Worm (Caenorhabditis elegans) whole organism, L4 larva: ENCODE data around the gene F56A11.6.

Experiments
- D1046.2 ChIP-seq: fragments of 200-800 bp; sonication (Bioruptor generic); IDR thresholded peaks from 2 replicates; pipeline ENCODE4 v1.3.6; 2022; ENCODE audit warnings: missing genetic modification characterization, missing compliant biosample characterization
- F10B5.3 ChIP-seq: sonication (generic microtip); optimal IDR thresholded peaks from 2 replicates; lab custom pipeline; 2016; ENCODE audit warnings: mild to moderate bottlenecking, missing genetic modification characterization, missing compliant biosample characterization
- F26F4.8 ChIP-seq: fragments of 200-800 bp; sonication (Bioruptor generic); conservative IDR thresholded peaks from 2 replicates; pipeline ENCODE4 v1.3.6; 2022; ENCODE audit warnings: missing genetic modification characterization, missing compliant biosample characterization
- F49E8.2 ChIP-seq: sonication (generic microtip); optimal IDR thresholded peaks from 2 replicates; lab custom pipeline; 2016; ENCODE audit warnings: missing compliant biosample characterization, mild to moderate bottlenecking, missing genetic modification characterization, borderline replicate concordance
- R02D3.7 ChIP-seq: fragments of 150-350 bp; sonication (generic microtip); optimal IDR thresholded peaks from 3 replicates; lab custom pipeline; 2014; ENCODE audit warnings: missing biosample characterization, missing genetic modification characterization
- T26A8.4 ChIP-seq: fragments of 200-800 bp; sonication (Bioruptor generic); IDR thresholded peaks from 2 replicates; pipeline ENCODE4 v1.3.6; 2022; ENCODE audit warnings: missing genetic modification characterization, missing compliant biosample characterization
- Y48G9A.11 ChIP-seq: fragments of 200-800 bp; sonication (Bioruptor generic); IDR thresholded peaks from 2 replicates; pipeline ENCODE4 v1.3.6; 2022; ENCODE audit warnings: missing genetic modification reagents, missing genetic modification characterization, missing compliant biosample characterization
- ZK546.5 ChIP-seq, 2 experiments: sonication (generic microtip); optimal IDR thresholded peaks; 2 replicates each; lab custom pipeline; 2017; ENCODE audit warnings: missing biosample characterization in 2 of 2, missing genetic modification characterization in 2 of 2
- aly-2 ChIP-seq: sonication (generic microtip); optimal IDR thresholded peaks from 2 replicates; lab custom pipeline; 2018; ENCODE audit warnings: missing biosample characterization, missing genetic modification characterization
- ama-1 ChIP-seq: fragments of 150-350 bp; optimal IDR thresholded peaks from 2 replicates; lab custom pipeline; 2014; ENCODE audit warnings: inconsistent platforms, mixed read lengths
- attf-4 ChIP-seq: sonication (generic microtip); optimal IDR thresholded peaks from 3 replicates; lab custom pipeline; 2017; ENCODE audit warnings: missing biosample characterization, missing genetic modification characterization
- daf-12 ChIP-seq: fragments of 150-350 bp; optimal IDR thresholded peaks from 2 replicates; lab custom pipeline; 2014; ENCODE audit warnings: missing biosample characterization, missing genetic modification reagents, missing genetic modification characterization
- dmd-6 ChIP-seq: fragments of 200-800 bp; sonication (Bioruptor generic); IDR thresholded peaks from 2 replicates; pipeline ENCODE4 v1.3.6; 2022; ENCODE audit warnings: missing genetic modification reagents, missing genetic modification characterization, missing compliant biosample characterization
- dmd-8 ChIP-seq: fragments of 200-800 bp; sonication (Bioruptor generic); IDR thresholded peaks from 2 replicates; pipeline ENCODE4 v1.3.6; 2022; ENCODE audit warnings: missing genetic modification characterization, missing compliant biosample characterization
- dpl-1 ChIP-seq: fragments of 150-350 bp; optimal IDR thresholded peaks from 2 replicates; lab custom pipeline; 2014; ENCODE audit warnings: missing biosample characterization, missing genetic modification reagents, missing genetic modification characterization
- dve-1 ChIP-seq: sonication (generic microtip); optimal IDR thresholded peaks from 2 replicates; lab custom pipeline; 2017; ENCODE audit warnings: antibody characterized with exemption, mild to moderate bottlenecking, missing genetic modification characterization, missing compliant biosample characterization; ENCODE audit not compliant: insufficient read depth
- fos-1 ChIP-seq: fragments of 150-350 bp; optimal IDR thresholded peaks from 2 replicates; lab custom pipeline; 2014; ENCODE audit warnings: missing biosample characterization, missing genetic modification characterization
- gei-8 ChIP-seq: fragments of 200-800 bp; sonication (Bioruptor generic); optimal IDR thresholded peaks from 2 replicates; lab custom pipeline; 2018; ENCODE audit warnings: mild to moderate bottlenecking, missing genetic modification characterization, missing compliant biosample characterization
- jun-1 ChIP-seq: fragments of 150-350 bp; optimal IDR thresholded peaks from 2 replicates; lab custom pipeline; 2014; ENCODE audit warnings: missing biosample characterization, missing genetic modification reagents, missing genetic modification characterization
- lim-7 ChIP-seq: fragments of 200-800 bp; sonication (Bioruptor generic); IDR thresholded peaks from 2 replicates; pipeline ENCODE4 v1.3.6; 2022; ENCODE audit warnings: missing genetic modification characterization, missing compliant biosample characterization
- lin-13 ChIP-seq: fragments of 150-350 bp; optimal IDR thresholded peaks from 2 replicates; lab custom pipeline; 2014; ENCODE audit warnings: missing biosample characterization, missing genetic modification reagents, missing genetic modification characterization
- lin-15B ChIP-seq: fragments of 150-350 bp; sonication (generic microtip); optimal IDR thresholded peaks from 3 replicates; lab custom pipeline; 2014; ENCODE audit warnings: missing biosample characterization, missing genetic modification characterization
- lir-3 ChIP-seq: sonication (generic microtip); optimal IDR thresholded peaks from 2 replicates; lab custom pipeline; 2016; ENCODE audit warnings: mild to moderate bottlenecking, missing genetic modification characterization, missing compliant biosample characterization
- lsy-2 ChIP-seq, 2 experiments: fragments of 150-350 bp in 1 of 2; sonication (generic microtip) in 1 of 2; optimal IDR thresholded peaks; 2 replicates each; lab custom pipeline; 2014 to 2017; ENCODE audit warnings: missing biosample characterization in 2 of 2, missing genetic modification characterization in 2 of 2
- madf-5 ChIP-seq, 2 experiments: fragments of 200-800 bp; sonication (Bioruptor generic); IDR thresholded peaks; 2 replicates each; pipeline ENCODE4 v1.3.6; 2022; ENCODE audit warnings: missing compliant biosample characterization in 2 of 2, missing genetic modification characterization in 2 of 2
- nhr-111 ChIP-seq: fragments of 200-800 bp; sonication (Bioruptor generic); optimal IDR thresholded peaks from 2 replicates; lab custom pipeline; 2018; ENCODE audit warnings: mild to moderate bottlenecking, missing genetic modification characterization, missing compliant biosample characterization
- nhr-237 ChIP-seq: sonication (generic microtip); optimal IDR thresholded peaks from 2 replicates; lab custom pipeline; 2017; ENCODE audit warnings: missing biosample characterization, missing genetic modification characterization
- nhr-25 ChIP-seq: sonication (generic microtip); optimal IDR thresholded peaks from 2 replicates; lab custom pipeline; 2017; ENCODE audit warnings: missing genetic modification characterization, mild to moderate bottlenecking, missing compliant biosample characterization, antibody characterized with exemption, moderate library complexity, borderline replicate concordance; ENCODE audit not compliant: insufficient read depth
- nhr-48 ChIP-seq: sonication (generic microtip); optimal IDR thresholded peaks from 2 replicates; lab custom pipeline; 2016; ENCODE audit warnings: mild to moderate bottlenecking, missing genetic modification characterization, missing compliant biosample characterization
- rbr-2 ChIP-seq: sonication (generic microtip); optimal IDR thresholded peaks from 2 replicates; lab custom pipeline; 2016; ENCODE audit warnings: missing genotype, missing genetic modification characterization, missing compliant biosample characterization
- saeg-2 ChIP-seq: fragments of 200-800 bp; sonication (Bioruptor generic); IDR thresholded peaks from 2 replicates; pipeline ENCODE4 v1.3.6; 2022; ENCODE audit warnings: missing genetic modification reagents, missing genetic modification characterization, missing compliant biosample characterization
- set-16 ChIP-seq: fragments of 200-800 bp; sonication (Bioruptor generic); IDR thresholded peaks from 2 replicates; pipeline ENCODE4 v1.3.6; 2022; ENCODE audit warnings: missing genetic modification reagents, missing genetic modification characterization, missing compliant biosample characterization
- snpc-1.2 ChIP-seq: fragments of 200-800 bp; sonication (Bioruptor generic); IDR thresholded peaks from 2 replicates; pipeline ENCODE4 v1.3.6; 2022; ENCODE audit warnings: missing genetic modification reagents, missing genetic modification characterization, missing compliant biosample characterization
- tra-1 ChIP-seq: fragments of 200-800 bp; sonication (Bioruptor generic); IDR thresholded peaks from 2 replicates; pipeline ENCODE4 v1.3.6; 2022; ENCODE audit warnings: missing genetic modification reagents, missing genetic modification characterization, missing compliant biosample characterization
- unc-62 ChIP-seq, 3 experiments: fragments of 150-350 bp in 1 of 3; sonication (generic microtip); optimal IDR thresholded peaks in 2 of 3; peaks in 1 of 3; 1 replicate in 1 of 3; 2 replicates in 2 of 3; lab custom pipeline; 2014 to 2017; ENCODE audit warnings: missing biosample characterization in 3 of 3, missing genetic modification characterization in 3 of 3, missing genetic modification reagents in 3 of 3, missing genotype in 1 of 3
- zfp-2 ChIP-seq: sonication (generic microtip); optimal IDR thresholded peaks from 2 replicates; lab custom pipeline; 2016; ENCODE audit warnings: mild to moderate bottlenecking, missing genetic modification characterization, missing compliant biosample characterization
- zip-2 ChIP-seq: fragments of 150-350 bp; optimal IDR thresholded peaks from 2 replicates; lab custom pipeline; 2014; ENCODE audit warnings: missing biosample characterization, missing genetic modification characterization
- ztf-11 ChIP-seq: fragments of 150-350 bp; optimal IDR thresholded peaks from 2 replicates; lab custom pipeline; 2014; ENCODE audit warnings: missing biosample characterization, missing genetic modification characterization
- ztf-7 ChIP-seq: fragments of 150-350 bp; optimal IDR thresholded peaks from 2 replicates; lab custom pipeline; 2014; ENCODE audit warnings: missing biosample characterization, missing genetic modification characterization

The F56A11.6 gene

DNA sequence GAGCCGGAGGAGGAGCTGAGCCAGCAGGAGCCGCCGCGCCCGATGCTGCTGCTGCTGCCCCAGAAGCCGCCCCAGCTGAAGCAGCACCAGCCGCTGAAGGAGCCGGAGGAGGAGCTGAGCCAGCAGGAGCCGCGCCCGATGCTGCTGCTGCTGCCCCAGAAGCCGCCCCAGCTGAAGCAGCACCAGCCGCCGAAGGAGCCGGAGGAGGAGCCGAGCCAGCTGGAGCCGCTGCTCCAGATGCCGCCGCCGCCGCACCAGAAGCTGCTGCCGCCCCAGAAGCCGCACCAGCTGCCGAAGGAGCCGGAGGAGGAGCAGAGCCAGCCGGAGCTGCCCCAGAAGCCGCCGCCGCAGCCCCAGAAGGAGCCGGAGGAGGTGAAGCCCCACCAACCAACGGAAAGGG lies 23.4 kb upstream of the F56A11.6 start (continued):
- TF ChIP-seq unc-62 (GFP tag; optimal IDR thresholded peaks at IDR 0.05 in 1 of 2; lab: Kevin White, UChicago): no peak
- TF ChIP-seq unc-62 (tag; optimal IDR thresholded peaks at IDR 0.05; lab: Kevin White, UChicago): no peak
- TF ChIP-seq ama-1 (lab: Kevin White, UChicago): no peak

DNA sequence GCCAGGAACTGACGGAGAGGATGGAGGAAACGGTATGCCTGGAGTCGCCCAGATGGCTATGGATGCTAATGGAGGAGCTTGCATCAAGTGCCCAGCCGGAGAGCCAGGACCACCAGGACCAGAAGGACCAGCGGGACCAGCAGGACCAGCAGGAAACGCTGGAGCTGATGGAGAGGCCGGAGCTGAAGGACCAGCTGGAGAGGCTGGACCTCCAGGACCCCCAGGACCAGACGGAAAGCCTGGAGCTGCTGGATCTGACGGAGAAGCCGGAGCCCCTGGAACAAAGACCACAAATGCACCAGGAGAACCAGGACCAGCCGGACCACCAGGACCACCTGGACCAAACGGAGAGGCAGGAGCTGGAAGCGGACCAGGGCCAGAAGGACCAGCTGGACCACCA lies 22.8 kb upstream of the F56A11.6 start:
- peak; percentile 64 for TF ChIP-seq set-16 (GFP tag; lab: Robert Waterston, UW)
- no peak for TF ChIP-seq nhr-48 (tag; lab: Kevin White, UChicago)
- TF ChIP-seq, all 104 proteins: peak for 1

DNA sequence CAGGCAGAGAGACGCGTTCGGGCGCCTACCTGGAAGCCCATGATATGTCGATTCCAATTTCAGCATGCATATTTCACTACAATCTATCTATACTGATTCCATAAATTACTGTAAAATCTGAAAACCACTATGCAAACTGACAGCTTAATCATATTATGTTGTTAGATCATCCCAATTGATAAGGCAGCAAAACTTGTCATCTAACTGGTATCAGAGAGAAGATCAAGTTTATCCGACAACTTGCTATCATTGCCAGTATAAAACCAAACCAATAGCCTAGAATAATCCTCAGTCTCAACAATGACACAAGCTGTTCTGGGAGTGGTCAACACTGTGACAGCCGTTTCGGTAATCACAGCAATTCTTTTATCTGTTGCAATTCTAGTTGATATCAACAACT lies 22.1 kb upstream of the F56A11.6 start, which contains the start of gene col-102:
TSS of gene col-102 (plus strand) at position 301 of the 400 bp plus-strand sequence.
- TF ChIP-seq D1046.2 (GFP tag; lab: Robert Waterston, UW): no peak
- no peak for TF ChIP-seq nhr-48 (tag; lab: Kevin White, UChicago)
- TF ChIP-seq dmd-8 (GFP tag; lab: Robert Waterston, UW): no peak
- no peak for TF ChIP-seq jun-1 (tag; lab: Kevin White, UChicago)
- TF ChIP-seq lim-7 (GFP tag; lab: Robert Waterston, UW): no peak
- TF ChIP-seq dmd-6 (GFP tag; lab: Robert Waterston, UW): no peak
- no peak for TF ChIP-seq aly-2 (tag; lab: Kevin White, UChicago)
- TF ChIP-seq fos-1 (tag; lab: Kevin White, UChicago): no peak
- TF ChIP-seq nhr-111 (GFP tag; lab: Kevin White, UChicago): no peak
- no peak for TF ChIP-seq dpl-1 (GFP tag; lab: Kevin White, UChicago)
- no peak for TF ChIP-seq lin-13
- TF ChIP-seq daf-12 (tag; lab: Kevin White, UChicago): no peak
- no peak for TF ChIP-seq lir-3
- TF ChIP-seq, all 104 proteins: peak for 0

DNA sequence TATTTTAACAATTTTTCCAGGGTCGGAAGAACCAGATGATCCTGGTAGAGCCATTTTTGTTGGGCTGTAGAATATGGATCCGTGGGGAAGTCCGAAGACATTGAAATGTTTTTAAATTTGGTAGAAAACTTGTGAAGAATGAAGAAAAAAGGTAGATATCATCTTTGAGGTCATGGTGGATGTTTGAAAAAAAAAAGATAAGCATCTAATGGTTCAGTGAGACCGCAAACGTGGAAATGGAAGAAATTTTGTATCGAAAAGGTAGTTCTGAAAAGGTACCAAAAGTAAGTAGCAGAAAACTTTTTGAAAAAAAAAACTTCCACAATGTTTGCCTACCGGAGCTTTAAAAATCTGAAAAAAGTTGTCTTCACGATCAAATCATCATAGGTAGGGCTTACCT lies 21.5 kb upstream of the F56A11.6 start, which contains the start of gene prmt-4:
TSS of gene prmt-4 (minus strand) at position 101 of the 400 bp plus-strand sequence.
- TF ChIP-seq attf-4 (tag; lab: Kevin White, UChicago): no peak
- TF ChIP-seq zip-2: no peak
- no peak for TF ChIP-seq F49E8.2 (tag; lab: Kevin White, UChicago)
- no peak for TF ChIP-seq Y48G9A.11 (GFP tag; lab: Robert Waterston, UW)
- no peak for TF ChIP-seq aly-2 (tag; lab: Kevin White, UChicago)
- no peak for TF ChIP-seq gei-8 (GFP tag; lab: Kevin White, UChicago)
- TF ChIP-seq tra-1: no peak
- TF ChIP-seq dmd-6 (GFP tag; lab: Robert Waterston, UW): no peak
- no peak for TF ChIP-seq ZK546.5 (tag; optimal IDR thresholded peaks at IDR 0.05; lab: Kevin White, UChicago)
- no peak for TF ChIP-seq snpc-1.2 (GFP tag; lab: Robert Waterston, UW)
- no peak for TF ChIP-seq ztf-7
- no peak for TF ChIP-seq saeg-2
- no peak for TF ChIP-seq lir-3
- TF ChIP-seq D1046.2 (GFP tag; lab: Robert Waterston, UW): no peak
- TF ChIP-seq F10B5.3 (tag; lab: Kevin White, UChicago): no peak
- no peak for TF ChIP-seq madf-5 (GFP tag; IDR thresholded peaks at IDR 0.05; lab: Robert Waterston, UW)

DNA sequence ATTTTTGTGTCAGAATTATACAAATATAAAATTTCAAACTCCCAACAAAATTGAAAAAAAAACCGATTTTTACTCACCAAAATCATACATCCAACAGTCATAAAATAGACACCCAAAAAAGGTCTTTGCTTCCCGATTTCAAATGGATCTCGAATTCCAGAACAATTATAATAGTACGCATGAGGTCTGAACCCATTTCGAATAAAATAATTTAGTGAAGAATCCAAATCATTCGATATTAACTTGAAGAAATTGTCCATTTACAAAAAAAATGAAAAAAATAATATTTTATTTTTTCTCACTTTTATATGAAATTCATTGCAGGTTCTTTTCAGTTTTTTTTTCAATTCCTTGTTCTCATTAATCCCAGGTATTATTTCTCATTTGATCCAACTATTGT lies 19.6 kb upstream of the F56A11.6 start, which contains the start of gene srt-59:
TSS of gene srt-59 (minus strand) at position 101 of the 400 bp plus-strand sequence.
- TF ChIP-seq zfp-2 (tag; lab: Kevin White, UChicago) (no peak), T26A8.4 (GFP tag; lab: Robert Waterston, UW) (no peak), R02D3.7 (no peak), lin-15B (no peak), lim-7 (GFP tag; lab: Robert Waterston, UW) (no peak), snpc-1.2 (GFP tag; lab: Robert Waterston, UW) (no peak), dve-1 (tag; lab: Kevin White, UChicago) (no peak), D1046.2 (GFP tag; lab: Robert Waterston, UW) (no peak), aly-2 (tag; lab: Kevin White, UChicago) (no peak), nhr-25 (tag; lab: Kevin White, UChicago) (no peak), rbr-2 (no peak), lin-13 (no peak), fos-1 (tag; lab: Kevin White, UChicago) (no peak), ztf-11 (tag; lab: Kevin White, UChicago) (no peak), nhr-237 (tag; lab: Kevin White, UChicago) (no peak), lsy-2 (tag; optimal IDR thresholded peaks at IDR 0.05; lab: Kevin White, UChicago) (no peak), jun-1 (tag; lab: Kevin White, UChicago) (no peak), F26F4.8 (GFP tag; lab: Robert Waterston, UW) (no peak)
